Worm (Caenorhabditis elegans): ENCODE measurements around the gene vti-1.
"Not testable (repeated sequence)": the region's sequence is repeated elsewhere in the genome, so short reads cannot be mapped to it uniquely, and the experiment has no call there.

vti-1 gene

DNA sequence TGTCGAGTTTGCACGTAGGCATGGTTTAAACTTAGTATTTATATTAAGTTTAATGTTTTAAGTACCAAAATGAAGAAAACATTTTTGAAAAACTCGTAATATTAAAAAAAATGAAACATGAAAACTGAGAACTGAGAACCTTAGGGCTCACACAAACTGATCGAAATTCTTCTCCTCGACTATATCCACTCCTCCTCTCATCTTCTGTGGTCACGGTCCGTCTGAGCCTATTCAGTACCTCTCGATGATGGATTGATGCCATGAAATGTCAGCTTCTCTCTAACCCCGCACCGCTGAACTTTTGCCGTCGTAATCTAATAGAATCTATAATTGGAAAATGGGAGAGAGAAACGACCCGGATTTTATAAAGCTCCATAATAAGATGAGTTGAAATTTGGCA, 18.0 kb upstream of the vti-1 start, which contains the start of gene nlp-56:
TSS of gene nlp-56 (minus strand) at position 257 of the 400 bp plus-strand sequence.
- no peak for TF ChIP-seq aly-2 (tag; optimal IDR thresholded peaks at IDR 0.05)
- no peak for TF ChIP-seq nhr-12 (tag; optimal IDR thresholded peaks at IDR 0.05)
- no peak for TF ChIP-seq unc-62 (GFP tag; optimal IDR thresholded peaks at IDR 0.05)
- TF ChIP-seq snpc-4 (tag; optimal IDR thresholded peaks at IDR 0.05) = no peak
- no peak for TF ChIP-seq ceh-82 (tag; optimal IDR thresholded peaks at IDR 0.05)
- no peak for TF ChIP-seq lsy-12 (tag; optimal IDR thresholded peaks at IDR 0.05)
- TF ChIP-seq elt-3 (tag; optimal IDR thresholded peaks at IDR 0.05) = no peak
- no peak for TF ChIP-seq ceh-9 (tag; optimal IDR thresholded peaks at IDR 0.05)
- no peak for TF ChIP-seq unc-39 (tag; optimal IDR thresholded peaks at IDR 0.05)
- TF ChIP-seq egl-5 (tag; optimal IDR thresholded peaks at IDR 0.05) = no peak
- TF ChIP-seq sea-2 (GFP tag; optimal IDR thresholded peaks at IDR 0.05) = no peak
- TF ChIP-seq lin-39 (tag; optimal IDR thresholded peaks at IDR 0.05) = no peak

- TF ChIP-seq fkh-10 (GFP tag; optimal IDR thresholded peaks at IDR 0.05) = no peak
- no peak for TF ChIP-seq nhr-12 (tag; optimal IDR thresholded peaks at IDR 0.05)
- no peak for TF ChIP-seq unc-62 (GFP tag; optimal IDR thresholded peaks at IDR 0.05)
- TF ChIP-seq fos-1 (tag; optimal IDR thresholded peaks at IDR 0.05) = no peak
- no peak for TF ChIP-seq pha-4 (tag; optimal IDR thresholded peaks at IDR 0.05)
- no peak for TF ChIP-seq nhr-43 (tag; optimal IDR thresholded peaks at IDR 0.05; ENCODE audit: poor library complexity, severe bottlenecking)
- TF ChIP-seq ceh-28 (tag; optimal IDR thresholded peaks at IDR 0.05) = no peak
- no peak for TF ChIP-seq nhr-28 (tag; optimal IDR thresholded peaks at IDR 0.05)
- TF ChIP-seq nhr-76 (tag; optimal IDR thresholded peaks at IDR 0.05) = no peak
- no peak for TF ChIP-seq skn-1 (tag; optimal IDR thresholded peaks at IDR 0.05)
Measured at ce11 chrIV:14782211-14782610, 15.7 kb upstream of the vti-1 start, which contains the start of gene Y57G11C.1130. TSS of gene Y57G11C.1130 (plus strand) at chrIV:14782511.

- TF ChIP-seq ceh-9 (tag; optimal IDR thresholded peaks at IDR 0.05) = no peak
Measured at ce11 chrIV:14781537-14781936, 15.1 kb upstream of the vti-1 start, which contains the start of gene Y57G11C.8. TSS of gene Y57G11C.8 (plus strand) at chrIV:14781837.

DNA sequence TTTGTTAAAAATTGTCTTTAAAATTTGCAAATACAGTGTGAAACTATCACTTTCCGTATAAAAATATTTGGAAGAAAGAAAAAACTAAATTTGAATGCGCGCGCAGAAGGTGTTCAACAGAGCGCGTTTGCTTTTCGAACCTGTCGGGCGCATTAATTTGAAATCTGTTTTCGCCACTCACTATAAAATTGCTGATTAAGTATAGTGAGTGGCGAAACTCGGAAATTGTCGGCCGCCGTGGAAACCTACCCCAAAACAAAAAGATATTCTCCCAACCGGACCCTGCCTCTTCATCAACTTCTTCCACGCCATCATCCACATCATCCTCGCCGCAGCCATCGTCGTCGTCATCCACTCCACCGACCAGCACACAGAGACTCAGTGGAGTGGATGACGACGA, 14.1 kb upstream of the vti-1 start:
- TF ChIP-seq snpc-4 (tag; optimal IDR thresholded peaks at IDR 0.05) = peak; percentile 38

DNA sequence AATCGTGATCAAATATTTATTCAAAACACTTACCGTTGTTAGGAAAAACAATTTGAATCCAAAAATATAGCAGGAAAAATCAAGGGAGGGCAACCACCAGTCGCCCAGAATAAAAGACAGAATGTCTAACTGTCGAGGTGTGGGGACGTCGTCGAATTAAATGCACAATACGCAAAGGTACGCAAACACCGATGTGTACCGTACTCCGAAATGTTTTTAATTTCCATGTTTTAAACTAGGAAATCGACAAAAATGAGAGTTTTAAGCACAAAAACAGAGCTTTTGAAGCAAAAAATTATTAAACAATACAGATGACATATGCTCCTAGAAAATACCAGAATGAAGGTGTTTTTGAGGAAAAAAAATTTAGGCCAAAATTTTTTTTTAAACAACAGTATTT, 8.0 kb upstream of the vti-1 start, which contains the start of gene Y57G11C.51:
TSS of gene Y57G11C.51 (minus strand) at position 101 of the 400 bp plus-strand sequence.
- not testable (repeated sequence) for TF ChIP-seq mdl-1 (tag; optimal IDR thresholded peaks at IDR 0.05); unc-62 (GFP tag; optimal IDR thresholded peaks at IDR 0.05); nhr-12 (tag; optimal IDR thresholded peaks at IDR 0.05)

DNA sequence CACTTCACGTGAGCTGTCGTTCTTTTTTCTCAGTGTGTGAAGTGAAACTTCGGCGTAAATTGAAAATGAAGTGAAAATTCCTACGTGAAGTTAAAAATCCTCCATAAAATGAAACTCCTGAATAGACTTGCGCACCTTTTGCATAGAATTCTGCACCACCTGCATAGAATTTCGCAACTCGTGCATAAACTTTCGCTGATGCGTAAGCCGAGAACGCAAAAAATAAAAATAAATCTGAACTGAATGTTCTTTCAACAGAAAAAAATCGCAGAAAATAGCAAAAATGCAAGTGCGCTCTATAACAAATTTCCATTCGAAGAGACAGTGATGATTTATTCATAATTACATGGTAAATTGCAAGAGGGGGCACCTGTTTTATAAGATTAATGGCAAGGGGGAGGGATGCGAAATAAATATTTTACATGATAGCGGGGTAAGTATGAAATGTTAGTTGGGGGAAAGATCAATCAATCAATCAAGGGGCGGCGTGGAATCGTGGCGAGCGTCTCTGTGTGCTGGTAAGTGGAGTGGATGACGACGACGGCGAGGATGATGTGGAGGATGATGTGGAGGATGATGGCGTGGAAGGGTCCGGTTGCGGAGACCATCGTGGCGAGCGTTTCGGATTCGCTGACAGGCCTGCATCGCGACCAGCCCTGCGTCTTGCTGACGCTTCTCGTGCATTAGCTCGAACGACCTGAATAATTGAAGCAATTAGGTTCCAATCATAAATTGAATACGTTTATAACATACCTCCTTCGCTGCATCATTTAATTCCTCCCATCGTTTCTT, 7.0 kb upstream of the vti-1 start, which contains the start of gene Y57G11C.36:
TSS of gene Y57G11C.36 (minus strand) at position 502 of the 792 bp plus-strand sequence.
- TF ChIP-seq pha-4 (tag; optimal IDR thresholded peaks at IDR 0.05) (no peak), lin-15B (tag; optimal IDR thresholded peaks at IDR 0.05) (peak; percentile 3)

- TF ChIP-seq skn-1 (tag; optimal IDR thresholded peaks at IDR 0.05) = no peak
Measured at ce11 chrIV:14771325-14771724, 4.9 kb upstream of the vti-1 start, which contains the start of gene degl-1. TSS of gene degl-1 (minus strand) at chrIV:14771425.

- TF ChIP-seq unc-62 (GFP tag; optimal IDR thresholded peaks at IDR 0.05) (no peak), lin-39 (tag; optimal IDR thresholded peaks at IDR 0.05) (no peak), fkh-2 (tag; optimal IDR thresholded peaks at IDR 0.05) (no peak)
Measured at ce11 chrIV:14770663-14771062, 4.2 kb upstream of the vti-1 start.

Measured in whole organism, L3 larva.